Fruit fly (Drosophila melanogaster) whole organism, embryonic: Measurements from ENCODE around the gene Lamtor4.

Experiments used
- ATbp ChIP-seq: fragments of 200-800 bp; sonication (Bioruptor generic); optimal IDR thresholded peaks from 2 replicates; lab custom pipeline; 2017; ENCODE audit warnings: missing biosample characterization, mild to moderate bottlenecking, missing genetic modification characterization, missing genetic modification reagents
- BEAF-32 ChIP-seq: fragments of 200-800 bp; sonication (Bioruptor generic); optimal IDR thresholded peaks from 3 replicates; lab custom pipeline; 2017; ENCODE audit warnings: missing biosample characterization, missing genetic modification characterization, mild to moderate bottlenecking, moderate library complexity, missing genetic modification reagents
- CG11723 ChIP-seq: fragments of 200-800 bp; sonication (Bioruptor generic); optimal IDR thresholded peaks from 2 replicates; lab custom pipeline; 2017; ENCODE audit warnings: missing biosample characterization, mild to moderate bottlenecking, missing genetic modification characterization
- CG12236 ChIP-seq: fragments of 200-800 bp; sonication (Bioruptor generic); optimal IDR thresholded peaks from 2 replicates; lab custom pipeline; 2016; ENCODE audit warnings: missing biosample characterization, missing genetic modification characterization
- CG13287 ChIP-seq: fragments of 200-800 bp; sonication (Bioruptor generic); IDR thresholded peaks from 2 replicates; pipeline ENCODE4 v1.3.6; 2022; ENCODE audit warnings: missing biosample characterization, missing genetic modification characterization; ENCODE audit not compliant: partially characterized antibody
- CG13624 ChIP-seq: fragments of 200-800 bp; sonication (Bioruptor generic); optimal IDR thresholded peaks from 2 replicates; lab custom pipeline; 2016; ENCODE audit warnings: missing biosample characterization, missing genetic modification characterization
- CG13894 ChIP-seq: fragments of 200-800 bp; sonication (Bioruptor generic); optimal IDR thresholded peaks from 3 replicates; lab custom pipeline; 2018; ENCODE audit warnings: missing biosample characterization, mild to moderate bottlenecking, missing genetic modification characterization, moderate library complexity
- CG14710 ChIP-seq: fragments of 200-800 bp; sonication (Bioruptor generic); optimal IDR thresholded peaks from 3 replicates; lab custom pipeline; 2019; ENCODE audit warnings: missing biosample characterization, mild to moderate bottlenecking, missing genetic modification characterization, moderate library complexity
- CG16815 ChIP-seq: fragments of 200-800 bp; sonication (Bioruptor generic); optimal IDR thresholded peaks from 3 replicates; lab custom pipeline; 2017; ENCODE audit warnings: missing biosample characterization, mild to moderate bottlenecking, missing genetic modification characterization
- CG16863 ChIP-seq: fragments of 200-800 bp; sonication (Bioruptor generic); optimal IDR thresholded peaks from 3 replicates; lab custom pipeline; 2016; ENCODE audit warnings: missing biosample characterization, missing genetic modification characterization
- CG17328 ChIP-seq: fragments of 200-800 bp; sonication (Bioruptor generic); IDR thresholded peaks from 2 replicates; pipeline ENCODE4 v1.3.6; 2022; ENCODE audit warnings: missing biosample characterization, missing genetic modification characterization
- CG18476 ChIP-seq: fragments of 200-800 bp; sonication (Bioruptor generic); optimal IDR thresholded peaks from 2 replicates; lab custom pipeline; 2016; ENCODE audit warnings: missing biosample characterization, mild to moderate bottlenecking, missing genetic modification characterization
- CG2712 ChIP-seq: fragments of 200-800 bp; optimal IDR thresholded peaks from 3 replicates; lab custom pipeline; 2019; ENCODE audit warnings: missing biosample characterization, mild to moderate bottlenecking, missing genetic modification characterization, moderate library complexity
- CG30020 ChIP-seq: fragments of 200-800 bp; optimal IDR thresholded peaks from 2 replicates; lab custom pipeline; 2019; ENCODE audit warnings: missing biosample characterization, mild to moderate bottlenecking, missing genetic modification characterization, moderate library complexity
- CG3281 ChIP-seq: fragments of 200-800 bp; sonication (Bioruptor generic); optimal IDR thresholded peaks from 3 replicates; lab custom pipeline; 2017; ENCODE audit warnings: missing biosample characterization, mild to moderate bottlenecking, missing genetic modification characterization
- CG33213 ChIP-seq: fragments of 200-800 bp; sonication (Bioruptor generic); optimal IDR thresholded peaks from 3 replicates; lab custom pipeline; 2016; ENCODE audit warnings: missing biosample characterization, missing genetic modification characterization
- CrebB ChIP-seq: fragments of 200-800 bp; sonication (Bioruptor generic); optimal IDR thresholded peaks from 3 replicates; lab custom pipeline; 2018; ENCODE audit warnings: missing biosample characterization, mild to moderate bottlenecking, missing genetic modification characterization
- Dip2 ChIP-seq: fragments of 200-800 bp; sonication (Bioruptor generic); IDR thresholded peaks from 2 replicates; pipeline ENCODE4 v1.3.6; 2022; ENCODE audit warnings: missing biosample characterization, missing genetic modification characterization
- Dip3 ChIP-seq: fragments of 200-800 bp; sonication (Bioruptor generic); optimal IDR thresholded peaks from 3 replicates; lab custom pipeline; 2016; ENCODE audit warnings: missing biosample characterization, missing genetic modification characterization
- Doc2 ChIP-seq: fragments of 200-800 bp; sonication (Bioruptor generic); IDR thresholded peaks from 2 replicates; pipeline ENCODE4 v1.3.6; 2022; ENCODE audit warnings: missing biosample characterization, missing genetic modification characterization
- Ets97D ChIP-seq: fragments of 200-800 bp; sonication (Bioruptor generic); optimal IDR thresholded peaks from 3 replicates; lab custom pipeline; 2016; ENCODE audit warnings: missing biosample characterization, missing genetic modification characterization
- Fer1 ChIP-seq: fragments of 200-800 bp; sonication (Bioruptor generic); optimal IDR thresholded peaks from 2 replicates; lab custom pipeline; 2017; ENCODE audit warnings: missing biosample characterization, mild to moderate bottlenecking, missing genetic modification characterization
- Fer3 ChIP-seq: fragments of 200-800 bp; sonication (Bioruptor generic); optimal IDR thresholded peaks from 2 replicates; lab custom pipeline; 2018; ENCODE audit warnings: missing biosample characterization, mild to moderate bottlenecking, missing genetic modification characterization, moderate library complexity
- HLHmδ ChIP-seq: fragments of 200-800 bp; sonication (Bioruptor generic); optimal IDR thresholded peaks from 2 replicates; lab custom pipeline; 2018; ENCODE audit warnings: missing biosample characterization, mild to moderate bottlenecking, missing genetic modification characterization, moderate library complexity
- HmgD ChIP-seq: fragments of 200-800 bp; sonication (Bioruptor generic); optimal IDR thresholded peaks from 3 replicates; lab custom pipeline; 2016; ENCODE audit warnings: missing biosample characterization, missing genetic modification characterization
- HmgZ ChIP-seq: fragments of 200-800 bp; sonication (Bioruptor generic); optimal IDR thresholded peaks from 2 replicates; lab custom pipeline; 2018; ENCODE audit warnings: missing biosample characterization, mild to moderate bottlenecking, missing genetic modification characterization
- Max ChIP-seq: fragments of 200-800 bp; sonication (Bioruptor generic); optimal IDR thresholded peaks from 2 replicates; lab custom pipeline; 2016; ENCODE audit warnings: missing biosample characterization, mild to moderate bottlenecking, missing genetic modification characterization
- Meics ChIP-seq: fragments of 200-800 bp; sonication (Bioruptor generic); optimal IDR thresholded peaks from 2 replicates; lab custom pipeline; 2017; ENCODE audit warnings: missing biosample characterization, mild to moderate bottlenecking, missing genetic modification characterization
- Myb ChIP-seq: fragments of 200-800 bp; sonication (Bioruptor generic); optimal IDR thresholded peaks from 2 replicates; lab custom pipeline; 2016; ENCODE audit warnings: missing biosample characterization, missing genetic modification characterization
- PHDP ChIP-seq: fragments of 200-800 bp; sonication (Bioruptor generic); optimal IDR thresholded peaks from 3 replicates; lab custom pipeline; 2018; ENCODE audit warnings: missing biosample characterization, mild to moderate bottlenecking, missing genetic modification characterization, moderate library complexity
- Poxn ChIP-seq: fragments of 200-800 bp; sonication (Bioruptor generic); IDR thresholded peaks from 2 replicates; pipeline ENCODE4 v1.3.6; 2022; ENCODE audit warnings: missing biosample characterization, missing genetic modification characterization
- Ravus ChIP-seq: fragments of 200-800 bp; sonication (Bioruptor generic); IDR thresholded peaks from 2 replicates; pipeline ENCODE4 v1.3.6; 2022; ENCODE audit warnings: missing biosample characterization, missing genetic modification characterization
- Sin3A ChIP-seq: fragments of >200 bp; optimal IDR thresholded peaks from 2 replicates; lab custom pipeline; 2018
- fd64A ChIP-seq: fragments of 200-800 bp; sonication (Bioruptor generic); optimal IDR thresholded peaks from 3 replicates; lab custom pipeline; 2018; ENCODE audit warnings: missing biosample characterization, mild to moderate bottlenecking, missing genetic modification characterization
- gcm ChIP-seq: fragments of 200-800 bp; sonication (Bioruptor generic); optimal IDR thresholded peaks from 2 replicates; lab custom pipeline; 2019; ENCODE audit warnings: missing biosample characterization, mild to moderate bottlenecking, missing genetic modification characterization, moderate library complexity
- gfzf ChIP-seq: fragments of 200-800 bp; sonication (Bioruptor generic); optimal IDR thresholded peaks from 2 replicates; lab custom pipeline; 2016; ENCODE audit warnings: missing biosample characterization, mild to moderate bottlenecking, missing genetic modification characterization, moderate library complexity
- gro ChIP-seq: fragments of 200-800 bp; sonication (Bioruptor generic); optimal IDR thresholded peaks from 2 replicates; lab custom pipeline; 2016; ENCODE audit warnings: missing biosample characterization, missing genetic modification characterization
- hth ChIP-seq: fragments of >200 bp; optimal IDR thresholded peaks from 2 replicates; lab custom pipeline; 2017; ENCODE audit warnings: inconsistent platforms
- lab ChIP-seq: fragments of 200-800 bp; sonication (Bioruptor generic); optimal IDR thresholded peaks from 3 replicates; lab custom pipeline; 2017; ENCODE audit warnings: missing biosample characterization, missing genetic modification characterization, mild to moderate bottlenecking, moderate library complexity, missing genetic modification reagents
- lola ChIP-seq, 3 experiments: fragments of >200 bp in 2 of 3; fragments of 200-800 bp in 1 of 3; sonication (Bioruptor generic) in 1 of 3; optimal IDR thresholded peaks; 2 replicates each; lab custom pipeline; 2017 to 2019; ENCODE audit warnings: missing biosample characterization in 3 of 3, missing genetic modification characterization in 3 of 3, mild to moderate bottlenecking in 1 of 3, moderate library complexity in 1 of 3
- mirr ChIP-seq: fragments of 200-800 bp; sonication (Bioruptor generic); optimal IDR thresholded peaks from 3 replicates; lab custom pipeline; 2018; ENCODE audit warnings: missing biosample characterization, mild to moderate bottlenecking, missing genetic modification characterization
- nerfin-1 ChIP-seq: fragments of 200-800 bp; sonication (Bioruptor generic); optimal IDR thresholded peaks from 3 replicates; lab custom pipeline; 2019; ENCODE audit warnings: missing biosample characterization, mild to moderate bottlenecking, missing genetic modification characterization, moderate library complexity
- p53 ChIP-seq: fragments of 200-800 bp; sonication (Bioruptor generic); optimal IDR thresholded peaks from 2 replicates; lab custom pipeline; 2016; ENCODE audit warnings: missing biosample characterization, missing genetic modification characterization
- pita ChIP-seq: fragments of 200-800 bp; sonication (Bioruptor generic); optimal IDR thresholded peaks from 2 replicates; lab custom pipeline; 2017; ENCODE audit warnings: missing biosample characterization, mild to moderate bottlenecking, missing genetic modification characterization
- scrt ChIP-seq: fragments of 200-800 bp; sonication (Bioruptor generic); optimal IDR thresholded peaks from 2 replicates; lab custom pipeline; 2018; ENCODE audit warnings: missing biosample characterization, mild to moderate bottlenecking, missing genetic modification characterization, moderate library complexity
- sd ChIP-seq: fragments of 200-800 bp; sonication (Bioruptor generic); optimal IDR thresholded peaks from 3 replicates; lab custom pipeline; 2018; ENCODE audit warnings: missing biosample characterization, mild to moderate bottlenecking, missing genetic modification characterization, moderate library complexity
- sens ChIP-seq: fragments of 200-800 bp; sonication (Bioruptor generic); peaks from one replicate; lab custom pipeline; 2016; ENCODE audit warnings: missing biosample characterization, missing genetic modification characterization
- sqz ChIP-seq: fragments of 200-800 bp; sonication (Bioruptor generic); optimal IDR thresholded peaks from 3 replicates; lab custom pipeline; 2018; ENCODE audit warnings: missing biosample characterization, mild to moderate bottlenecking, missing genetic modification characterization
- sr ChIP-seq: fragments of 200-800 bp; sonication (Bioruptor generic); IDR thresholded peaks from 3 replicates; pipeline ENCODE4 v1.3.6; 2022; ENCODE audit warnings: missing biosample characterization, missing genetic modification characterization
- tll ChIP-seq, 2 experiments: fragments of 200-800 bp in 1 of 2; fragments of >200 bp in 1 of 2; sonication (Bioruptor generic) in 1 of 2; optimal IDR thresholded peaks; 2 replicates each; lab custom pipeline; 2017 to 2019; ENCODE audit warnings: missing biosample characterization in 2 of 2, missing genetic modification characterization in 2 of 2, mild to moderate bottlenecking in 1 of 2, moderate library complexity in 1 of 2
- vnd ChIP-seq: fragments of 200-800 bp; sonication (Bioruptor generic); IDR thresholded peaks from 3 replicates; pipeline ENCODE4 v1.3.6; 2022; ENCODE audit warnings: missing biosample characterization, missing genetic modification characterization; ENCODE audit not compliant: partially characterized antibody

Gene Lamtor4

dm6 chr3L:3932742-3933289 is 36.1 kb downstream of the Lamtor4 start (continued):
- no peak for TF ChIP-seq sr (GFP tag; lab: Robert Waterston, UW)
- TF ChIP-seq Ravus (GFP tag; lab: Robert Waterston, UW), result no peak
- TF ChIP-seq sd, result peak; percentile 43
- peak; percentile 45 for TF ChIP-seq Meics (GFP tag; lab: Kevin White, UChicago)
- peak; percentile 65 for TF ChIP-seq Fer1 (GFP tag; lab: Kevin White, UChicago)
- no peak for TF ChIP-seq CG17328
- peak; percentile 42 for TF ChIP-seq ATbp (GFP tag; lab: Kevin White, UChicago)
- TF ChIP-seq Poxn, result no peak
- no peak for TF ChIP-seq CG16863 (GFP tag; lab: Kevin White, UChicago)
- TF ChIP-seq pita (GFP tag; lab: Kevin White, UChicago), result no peak
- TF ChIP-seq sqz (GFP tag; lab: Kevin White, UChicago), result no peak
- no peak for TF ChIP-seq Myb (GFP tag; lab: Kevin White, UChicago)
- TF ChIP-seq HmgZ, result no peak
- no peak for TF ChIP-seq Max
- TF ChIP-seq p53 (GFP tag; lab: Kevin White, UChicago), result no peak
- TF ChIP-seq CG11723 (GFP tag; lab: Kevin White, UChicago), result no peak
- no peak for TF ChIP-seq hth (lab: Kevin White, UChicago)
- TF ChIP-seq nerfin-1 (tag; lab: Kevin White, UChicago), result no peak
- no peak for TF ChIP-seq CG30020 (tag; lab: Kevin White, UChicago)
- no peak for TF ChIP-seq tll (GFP tag; optimal IDR thresholded peaks at IDR 0.05; lab: Kevin White, UChicago)
- no peak for TF ChIP-seq CG2712 (tag; lab: Kevin White, UChicago)
- peak; percentile 75 for TF ChIP-seq CG3281 (GFP tag; lab: Kevin White, UChicago)
- TF ChIP-seq Doc2, result no peak
- TF ChIP-seq vnd (GFP tag; lab: Robert Waterston, UW), result no peak
- TF ChIP-seq CG12236 (GFP tag; lab: Kevin White, UChicago), result no peak
- TF ChIP-seq Dip3, result no peak
- TF ChIP-seq fd64A (GFP tag; lab: Kevin White, UChicago), result no peak
- TF ChIP-seq Dip2 (GFP tag; lab: Robert Waterston, UW), result no peak
- TF ChIP-seq CG18476, result peak; percentile 47
- TF ChIP-seq gro (GFP tag; lab: Kevin White, UChicago), result no peak
- no peak for TF ChIP-seq CG14710 (tag; lab: Kevin White, UChicago)
- TF ChIP-seq Fer3, result peak; percentile 71
- TF ChIP-seq lab (GFP tag; lab: Kevin White, UChicago), result peak; percentile 81
- TF ChIP-seq CG13624, result no peak
- TF ChIP-seq CG16815 (GFP tag; lab: Kevin White, UChicago), result no peak
- no peak for TF ChIP-seq BEAF-32 (GFP tag; lab: Kevin White, UChicago)
- no peak for TF ChIP-seq Sin3A (lab: Kevin White, UChicago)
- peak; percentile 27 for TF ChIP-seq mirr (GFP tag; lab: Kevin White, UChicago)
- no peak for TF ChIP-seq CG33213 (GFP tag; lab: Kevin White, UChicago)
- no peak for TF ChIP-seq CG13287 (GFP tag; lab: Robert Waterston, UW)
- no peak for TF ChIP-seq HmgD (GFP tag; lab: Kevin White, UChicago)
- TF ChIP-seq gcm (GFP tag; lab: Kevin White, UChicago), result no peak
- no peak for TF ChIP-seq HLHmδ
- no peak for TF ChIP-seq CrebB (tag; lab: Kevin White, UChicago)
- no peak for TF ChIP-seq gfzf (GFP tag; lab: Kevin White, UChicago)
- no peak for TF ChIP-seq lola (GFP tag; optimal IDR thresholded peaks at IDR 0.05; lab: Kevin White, UChicago)
- peak; percentile 44 for TF ChIP-seq sens (GFP tag; lab: Kevin White, UChicago)
- TF ChIP-seq CG13894 (tag; lab: Kevin White, UChicago), result no peak
- peak; percentile 43 for TF ChIP-seq scrt
- peak; percentile 61 for TF ChIP-seq PHDP (tag; lab: Kevin White, UChicago)
- no peak for TF ChIP-seq Ets97D (GFP tag; lab: Kevin White, UChicago)
